Worm (Caenorhabditis elegans) whole organism, mixed stage, embryonic: ENCODE measurements around the gene F22H10.3.

Experiments used
- M03D4.4 ChIP-seq: sonication (generic microtip); optimal IDR thresholded peaks from 2 replicates; lab custom pipeline; 2017; ENCODE audit warnings: mild to moderate bottlenecking, missing genetic modification characterization, missing compliant biosample characterization
- bed-3 ChIP-seq: fragments of 200-800 bp; sonication (Bioruptor generic); optimal IDR thresholded peaks from 3 replicates; lab custom pipeline; 2018; ENCODE audit warnings: mild to moderate bottlenecking, missing genetic modification characterization, moderate library complexity, missing compliant biosample characterization
- blmp-1 ChIP-seq: fragments of 150-350 bp; optimal IDR thresholded peaks from 2 replicates; lab custom pipeline; 2014; ENCODE audit warnings: missing biosample characterization, missing genetic modification characterization
- ceh-39 ChIP-seq: fragments of 150-350 bp; optimal IDR thresholded peaks from 2 replicates; lab custom pipeline; 2014; ENCODE audit warnings: missing biosample characterization, missing genetic modification characterization
- ceh-43 ChIP-seq: fragments of 200-800 bp; sonication (Bioruptor generic); optimal IDR thresholded peaks from 2 replicates; lab custom pipeline; 2018; ENCODE audit warnings: mild to moderate bottlenecking, missing genetic modification characterization, moderate library complexity, missing compliant biosample characterization
- ceh-83 ChIP-seq: fragments of 200-800 bp; sonication (Bioruptor generic); optimal IDR thresholded peaks from 2 replicates; lab custom pipeline; 2018; ENCODE audit warnings: mild to moderate bottlenecking, missing genetic modification characterization, missing compliant biosample characterization
- ces-1 ChIP-seq: fragments of 150-350 bp; optimal IDR thresholded peaks from 2 replicates; lab custom pipeline; 2014; ENCODE audit warnings: missing biosample characterization, missing genetic modification reagents, missing genetic modification characterization
- cnd-1 ChIP-seq: fragments of 200-800 bp; sonication (Bioruptor generic); optimal IDR thresholded peaks from 2 replicates; lab custom pipeline; 2018; ENCODE audit warnings: mild to moderate bottlenecking, missing genetic modification characterization, missing compliant biosample characterization
- drap-1 ChIP-seq: fragments of 200-800 bp; sonication (Bioruptor generic); optimal IDR thresholded peaks from 3 replicates; lab custom pipeline; 2018; ENCODE audit warnings: mild to moderate bottlenecking, missing genetic modification characterization, missing compliant biosample characterization
- elt-1 ChIP-seq: sonication (generic microtip); optimal IDR thresholded peaks from 2 replicates; lab custom pipeline; 2017; ENCODE audit warnings: missing genetic modification characterization, mild to moderate bottlenecking, missing compliant biosample characterization, antibody characterized with exemption, moderate library complexity, borderline replicate concordance; ENCODE audit not compliant: insufficient read depth
- elt-3 ChIP-seq: fragments of 150-350 bp; optimal IDR thresholded peaks from 2 replicates; lab custom pipeline; 2014; ENCODE audit warnings: missing biosample characterization, missing genetic modification characterization
- flh-1 ChIP-seq: fragments of 200-800 bp; sonication (Bioruptor generic); optimal IDR thresholded peaks from 2 replicates; lab custom pipeline; 2018; ENCODE audit warnings: mild to moderate bottlenecking, missing genetic modification characterization, moderate library complexity, missing compliant biosample characterization
- ham-2 ChIP-seq: fragments of 200-800 bp; sonication (Bioruptor generic); optimal IDR thresholded peaks from 2 replicates; lab custom pipeline; 2018; ENCODE audit warnings: mild to moderate bottlenecking, missing genetic modification characterization, missing compliant biosample characterization
- hlh-1 ChIP-seq: fragments of 150-350 bp; optimal IDR thresholded peaks from 2 replicates; lab custom pipeline; 2014; ENCODE audit warnings: missing biosample characterization, missing genetic modification reagents, missing genetic modification characterization
- lin-13 ChIP-seq: fragments of 150-350 bp; optimal IDR thresholded peaks from 2 replicates; lab custom pipeline; 2014; ENCODE audit warnings: missing biosample characterization, missing genetic modification characterization
- lin-32 ChIP-seq: fragments of 200-800 bp; sonication (Bioruptor generic); optimal IDR thresholded peaks from 2 replicates; lab custom pipeline; 2018; ENCODE audit warnings: mild to moderate bottlenecking, missing genetic modification characterization, missing compliant biosample characterization
- lsy-2 ChIP-seq: fragments of 150-350 bp; optimal IDR thresholded peaks from 2 replicates; lab custom pipeline; 2014; ENCODE audit warnings: missing biosample characterization, missing genetic modification characterization
- mab-5 ChIP-seq: fragments of 150-350 bp; optimal IDR thresholded peaks from 2 replicates; lab custom pipeline; 2014; ENCODE audit warnings: missing biosample characterization, missing genetic modification characterization
- mep-1 ChIP-seq: fragments of 150-350 bp; optimal IDR thresholded peaks from 2 replicates; lab custom pipeline; 2017; ENCODE audit warnings: missing biosample characterization, missing genetic modification reagents, missing genetic modification characterization, inconsistent platforms
- mls-2 ChIP-seq: sonication (generic microtip); optimal IDR thresholded peaks from 2 replicates; lab custom pipeline; 2016; ENCODE audit warnings: mild to moderate bottlenecking, missing genetic modification characterization, moderate library complexity, missing compliant biosample characterization
- nhr-12 ChIP-seq: fragments of 150-350 bp; optimal IDR thresholded peaks from 2 replicates; lab custom pipeline; 2014; ENCODE audit warnings: missing biosample characterization, missing genetic modification characterization
- nhr-2 ChIP-seq: fragments of 150-350 bp; optimal IDR thresholded peaks from 2 replicates; lab custom pipeline; 2014; ENCODE audit warnings: missing biosample characterization, missing genetic modification characterization
- nhr-237 ChIP-seq: fragments of 150-350 bp; optimal IDR thresholded peaks from 2 replicates; lab custom pipeline; 2014; ENCODE audit warnings: missing biosample characterization, missing genetic modification characterization
- nhr-28 ChIP-seq: fragments of 150-350 bp; optimal IDR thresholded peaks from 2 replicates; lab custom pipeline; 2014; ENCODE audit warnings: missing biosample characterization, missing genetic modification characterization
- nhr-76 ChIP-seq: sonication (generic microtip); optimal IDR thresholded peaks from 2 replicates; lab custom pipeline; 2017; ENCODE audit warnings: missing biosample characterization, missing genetic modification characterization
- pha-4 ChIP-seq: fragments of 150-350 bp; optimal IDR thresholded peaks from 2 replicates; lab custom pipeline; 2018; ENCODE audit warnings: missing biosample characterization, missing genetic modification reagents, missing genetic modification characterization
- sem-2 ChIP-seq: fragments of 200-800 bp; sonication (Bioruptor generic); optimal IDR thresholded peaks from 2 replicates; lab custom pipeline; 2018; ENCODE audit warnings: mild to moderate bottlenecking, missing genetic modification characterization, missing compliant biosample characterization
- snpc-4 ChIP-seq: fragments of 150-350 bp; optimal IDR thresholded peaks from 2 replicates; lab custom pipeline; 2014; ENCODE audit warnings: missing biosample characterization, missing genetic modification characterization
- sptf-1 ChIP-seq: sonication (generic microtip); optimal IDR thresholded peaks from 2 replicates; lab custom pipeline; 2017; ENCODE audit warnings: mild to moderate bottlenecking, missing genetic modification characterization, moderate library complexity, missing compliant biosample characterization
- tbx-8 ChIP-seq: fragments of 200-800 bp; sonication (Bioruptor generic); optimal IDR thresholded peaks from 2 replicates; lab custom pipeline; 2018; ENCODE audit warnings: mild to moderate bottlenecking, missing genetic modification characterization, moderate library complexity, missing compliant biosample characterization
- unc-120 ChIP-seq: sonication (generic microtip); optimal IDR thresholded peaks from 2 replicates; lab custom pipeline; 2017; ENCODE audit warnings: missing genetic modification characterization, missing compliant biosample characterization; ENCODE audit not compliant: poor library complexity, severe bottlenecking
- unc-39 ChIP-seq: fragments of 150-350 bp; optimal IDR thresholded peaks from 2 replicates; lab custom pipeline; 2014; ENCODE audit warnings: missing biosample characterization, missing genetic modification characterization
- unc-62 ChIP-seq: fragments of 150-350 bp; optimal IDR thresholded peaks from 2 replicates; lab custom pipeline; 2014; ENCODE audit warnings: missing biosample characterization, missing genetic modification reagents, missing genetic modification characterization
- zip-8 ChIP-seq: fragments of 150-350 bp; optimal IDR thresholded peaks from 2 replicates; lab custom pipeline; 2014; ENCODE audit warnings: missing biosample characterization, missing genetic modification characterization
- ztf-11 ChIP-seq: fragments of 150-350 bp; optimal IDR thresholded peaks from 2 replicates; lab custom pipeline; 2014; ENCODE audit warnings: missing biosample characterization, missing genetic modification characterization

Gene F22H10.3

ce11 chrX:16677672-16678071 lies at the start of gene F22H10.3:
Gene F22H10.3, minus strand, starts transcription at chrX:16677707.
- no peak for TF ChIP-seq unc-39
- no peak for TF ChIP-seq nhr-28 (tag; lab: Kevin White, UChicago)
- TF ChIP-seq tbx-8: no peak
- no peak for TF ChIP-seq ztf-11

ce11 chrX:16726879-16727278 lies 49.4 kb upstream of the F22H10.3 start:
- TF ChIP-seq elt-3: no peak
- TF ChIP-seq hlh-1 (tag; lab: Kevin White, UChicago): peak; percentile 59
- peak; percentile 81 for TF ChIP-seq elt-1 (tag; lab: Kevin White, UChicago)
- peak; percentile 13 for TF ChIP-seq ztf-11
- peak; percentile 67 for TF ChIP-seq M03D4.4 (tag; lab: Kevin White, UChicago)
- peak; percentile 31 for TF ChIP-seq ceh-43 (GFP tag; lab: Kevin White, UChicago)
- TF ChIP-seq flh-1 (GFP tag; lab: Kevin White, UChicago): no peak
- peak; percentile 66 for TF ChIP-seq ces-1 (GFP tag; lab: Kevin White, UChicago)
- peak; percentile 85 for TF ChIP-seq mep-1 (tag; lab: Kevin White, UChicago)
- TF ChIP-seq nhr-12 (tag; lab: Kevin White, UChicago): no peak
- peak; percentile 41 for TF ChIP-seq nhr-76 (tag; lab: Kevin White, UChicago)
- peak; percentile 85 for TF ChIP-seq mls-2 (tag; lab: Kevin White, UChicago)
- TF ChIP-seq cnd-1: peak; percentile 61
- peak; percentile 66 for TF ChIP-seq lsy-2 (tag; lab: Kevin White, UChicago)
- no peak for TF ChIP-seq ceh-83 (GFP tag; lab: Kevin White, UChicago)
- no peak for TF ChIP-seq lin-32 (GFP tag; lab: Kevin White, UChicago)
- TF ChIP-seq ceh-39 (tag; lab: Kevin White, UChicago): no peak
- TF ChIP-seq blmp-1 (tag; lab: Kevin White, UChicago): peak; percentile 52
- peak; percentile 83 for TF ChIP-seq sptf-1 (tag; lab: Kevin White, UChicago)
- peak; percentile 86 for TF ChIP-seq drap-1 (GFP tag; lab: Kevin White, UChicago)
- TF ChIP-seq ham-2 (GFP tag; lab: Kevin White, UChicago): peak; percentile 38
- peak; percentile 76 for TF ChIP-seq unc-62 (GFP tag; lab: Kevin White, UChicago)
- TF ChIP-seq snpc-4 (tag; lab: Kevin White, UChicago): no peak
- TF ChIP-seq unc-120: peak; percentile 87
- no peak for TF ChIP-seq mab-5 (tag; lab: Kevin White, UChicago)
- no peak for TF ChIP-seq nhr-28 (tag; lab: Kevin White, UChicago)
- TF ChIP-seq pha-4 (tag; lab: Kevin White, UChicago): peak; percentile 87
- peak; percentile 88 for TF ChIP-seq nhr-237
- no peak for TF ChIP-seq sem-2 (GFP tag; lab: Kevin White, UChicago)
- TF ChIP-seq lin-13 (tag; lab: Kevin White, UChicago): peak; percentile 49
- TF ChIP-seq bed-3 (GFP tag; lab: Kevin White, UChicago): peak; percentile 50
- TF ChIP-seq unc-39: no peak
- no peak for TF ChIP-seq zip-8 (tag; lab: Kevin White, UChicago)
- TF ChIP-seq nhr-2: no peak
- TF ChIP-seq tbx-8: no peak

- TF ChIP-seq unc-39 (no peak), mls-2 (tag; lab: Kevin White, UChicago) (no peak), ceh-83 (GFP tag; lab: Kevin White, UChicago) (no peak), elt-1 (tag; lab: Kevin White, UChicago) (no peak), cnd-1 (no peak), nhr-2 (no peak), unc-120 (no peak), hlh-1 (tag; lab: Kevin White, UChicago) (no peak), lsy-2 (tag; lab: Kevin White, UChicago) (no peak), ces-1 (GFP tag; lab: Kevin White, UChicago) (no peak), mab-5 (tag; lab: Kevin White, UChicago) (no peak)
Measured at ce11 chrX:16724954-16725353, 47.4 kb upstream of the F22H10.3 start.

DNA sequence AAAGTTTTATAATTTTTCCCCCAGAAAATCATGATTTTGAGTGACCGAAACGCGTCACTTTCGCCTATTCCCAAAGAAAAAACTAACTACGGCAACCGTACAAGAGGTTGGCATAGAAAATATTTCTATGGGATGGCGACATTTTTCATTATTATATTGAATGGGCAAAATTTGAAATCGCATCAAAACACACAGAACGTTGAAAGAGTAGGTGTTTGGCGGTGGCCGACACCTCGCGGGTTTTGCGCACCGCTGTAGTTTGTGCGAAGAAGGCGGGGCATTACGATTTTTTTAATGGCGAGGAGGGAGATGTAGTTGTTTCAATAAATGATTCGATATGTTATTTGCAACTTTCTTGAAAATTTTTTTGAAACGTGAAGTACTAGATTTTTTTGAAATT lies 44.4 kb upstream of the F22H10.3 start:
- TF ChIP-seq ceh-83 (GFP tag; lab: Kevin White, UChicago) (no peak), sptf-1 (tag; lab: Kevin White, UChicago) (no peak), ceh-39 (tag; lab: Kevin White, UChicago) (no peak), sem-2 (GFP tag; lab: Kevin White, UChicago) (no peak)
- TF ChIP-seq, all 35 proteins: peak for 0
